Worm (Caenorhabditis elegans) whole organism, early embryonic: ENCODE data around the gene swsn-1.

ENCODE experiments used
- B0310.2 ChIP-seq: sonication (generic microtip); optimal IDR thresholded peaks from 2 replicates; lab custom pipeline; 2016; ENCODE audit warnings: mild to moderate bottlenecking, missing genetic modification characterization, missing compliant biosample characterization
- F13C5.2 ChIP-seq: sonication (generic microtip); optimal IDR thresholded peaks from 2 replicates; lab custom pipeline; 2017; ENCODE audit warnings: mild to moderate bottlenecking, missing genetic modification characterization, inconsistent platforms, missing compliant biosample characterization
- aly-1 ChIP-seq: sonication (generic microtip); optimal IDR thresholded peaks from 2 replicates; lab custom pipeline; 2016; ENCODE audit warnings: missing genetic modification characterization, missing compliant biosample characterization
- ama-1 ChIP-seq: fragments of 150-350 bp; optimal IDR thresholded peaks from 2 replicates; lab custom pipeline; 2014
- ceh-13 ChIP-seq: fragments of 200-800 bp; sonication (Bioruptor generic); optimal IDR thresholded peaks from 2 replicates; lab custom pipeline; 2018; ENCODE audit warnings: mild to moderate bottlenecking, missing genetic modification characterization, missing compliant biosample characterization
- ceh-36 ChIP-seq: sonication (generic microtip); optimal IDR thresholded peaks from 2 replicates; lab custom pipeline; 2016; ENCODE audit warnings: missing genetic modification characterization, inconsistent platforms, missing compliant biosample characterization
- ets-7 ChIP-seq: sonication (generic microtip); optimal IDR thresholded peaks from 2 replicates; lab custom pipeline; 2016; ENCODE audit warnings: missing genotype, missing genetic modification characterization, missing compliant biosample characterization
- flt-1 ChIP-seq: fragments of 200-800 bp; sonication (Bioruptor generic); IDR thresholded peaks from 2 replicates; pipeline ENCODE4 v1.3.6; 2022; ENCODE audit warnings: missing genetic modification characterization, missing compliant biosample characterization
- hmbx-1 ChIP-seq: sonication (generic microtip); optimal IDR thresholded peaks from 2 replicates; lab custom pipeline; 2016; ENCODE audit warnings: mild to moderate bottlenecking, missing genetic modification characterization, missing compliant biosample characterization
- hmg-4 ChIP-seq: fragments of 200-800 bp; sonication (Bioruptor generic); optimal IDR thresholded peaks from 2 replicates; lab custom pipeline; 2018; ENCODE audit warnings: mild to moderate bottlenecking, missing genetic modification characterization, missing compliant biosample characterization
- hnd-1 ChIP-seq: sonication (generic microtip); optimal IDR thresholded peaks from 2 replicates; lab custom pipeline; 2016; ENCODE audit warnings: missing genetic modification characterization, missing compliant biosample characterization
- pes-1 ChIP-seq: fragments of 200-800 bp; sonication (Bioruptor generic); IDR thresholded peaks from 2 replicates; pipeline ENCODE4 v1.3.6; 2022; ENCODE audit warnings: missing genetic modification reagents, missing genetic modification characterization, missing compliant biosample characterization
- scrt-1 ChIP-seq: fragments of 200-800 bp; sonication (Bioruptor generic); IDR thresholded peaks from 2 replicates; pipeline ENCODE4 v1.3.6; 2022; ENCODE audit warnings: missing genetic modification characterization, missing compliant biosample characterization
- sea-1 ChIP-seq: fragments of 200-800 bp; sonication (Bioruptor generic); conservative IDR thresholded peaks from 2 replicates; pipeline ENCODE4 v1.3.6; 2022; ENCODE audit warnings: missing genetic modification characterization, missing compliant biosample characterization
- tbx-11 ChIP-seq: fragments of 200-800 bp; sonication (Bioruptor generic); IDR thresholded peaks from 2 replicates; pipeline ENCODE4 v1.3.6; 2022; ENCODE audit warnings: missing genetic modification characterization, missing compliant biosample characterization
- tbx-37 ChIP-seq: fragments of 200-800 bp; sonication (Bioruptor generic); conservative IDR thresholded peaks from 2 replicates; pipeline ENCODE4 v1.3.6; 2022; ENCODE audit warnings: missing genetic modification reagents, missing genetic modification characterization, missing compliant biosample characterization
- tra-4 ChIP-seq: sonication (generic microtip); optimal IDR thresholded peaks from 2 replicates; lab custom pipeline; 2017; ENCODE audit warnings: missing genetic modification characterization, missing compliant biosample characterization

Gene swsn-1

ce11 chrV:20266992-20267391 is 17.7 kb upstream of the swsn-1 start, which contains the start of gene mdt-17:
mdt-17 (minus strand) TSS chrV:20267247.
- TF ChIP-seq pes-1 (GFP tag; lab: Robert Waterston, UW) (0 out of 2 replicates have a peak, but pooled peaks have one; percentile 34), ama-1 (lab: Kevin White, UChicago) (no peak), tbx-11 (no peak), aly-1 (tag; lab: Kevin White, UChicago) (no peak), scrt-1 (GFP tag; lab: Robert Waterston, UW) (no peak)

- TF ChIP-seq ceh-36 (tag; lab: Kevin White, UChicago) (no peak), hmg-4 (no peak), tbx-37 (GFP tag; lab: Robert Waterston, UW) (no peak), pes-1 (GFP tag; lab: Robert Waterston, UW) (0 out of 2 replicates have a peak, but pooled peaks have one; percentile 30), ama-1 (lab: Kevin White, UChicago) (no peak), tra-4 (tag; lab: Kevin White, UChicago) (no peak)
These were observed 7.9 kb downstream of the swsn-1 start for ce11 chrV:20241243-20241862.

ce11 chrV:20237429-20237828 is 11.9 kb downstream of the swsn-1 start, which contains the start of gene sld-5:
sld-5 (minus strand) TSS chrV:20237745.
- TF ChIP-seq hmbx-1 (tag; lab: Kevin White, UChicago) (no peak), hmg-4 (no peak), tbx-37 (GFP tag; lab: Robert Waterston, UW) (no peak), ceh-13 (GFP tag; lab: Kevin White, UChicago) (no peak), scrt-1 (GFP tag; lab: Robert Waterston, UW) (no peak), sea-1 (GFP tag; lab: Robert Waterston, UW) (no peak), aly-1 (tag; lab: Kevin White, UChicago) (no peak), tbx-11 (no peak), tra-4 (tag; lab: Kevin White, UChicago) (no peak), B0310.2 (tag; lab: Kevin White, UChicago) (no peak), pes-1 (GFP tag; lab: Robert Waterston, UW) (no peak), flt-1 (GFP tag; lab: Robert Waterston, UW) (no peak)

- TF ChIP-seq hmbx-1 (tag; lab: Kevin White, UChicago) (no peak), aly-1 (tag; lab: Kevin White, UChicago) (no peak), B0310.2 (tag; lab: Kevin White, UChicago) (no peak), tbx-37 (GFP tag; lab: Robert Waterston, UW) (no peak), pes-1 (GFP tag; lab: Robert Waterston, UW) (no peak), F13C5.2 (no peak), ama-1 (lab: Kevin White, UChicago) (no peak), hmg-4 (no peak), ceh-36 (tag; lab: Kevin White, UChicago) (no peak), tbx-11 (no peak), tra-4 (tag; lab: Kevin White, UChicago) (no peak), sea-1 (GFP tag; lab: Robert Waterston, UW) (no peak), ets-7 (tag; lab: Kevin White, UChicago) (no peak), ceh-13 (GFP tag; lab: Kevin White, UChicago) (no peak), scrt-1 (GFP tag; lab: Robert Waterston, UW) (no peak), hnd-1 (tag; lab: Kevin White, UChicago) (no peak), flt-1 (GFP tag; lab: Robert Waterston, UW) (no peak)
These were observed 14.1 kb downstream of the swsn-1 start for ce11 chrV:20235231-20235630.

ce11 chrV:20234439-20234838 is 14.8 kb downstream of the swsn-1 start:
- TF ChIP-seq ets-7 (tag; lab: Kevin White, UChicago) (no peak), ceh-13 (GFP tag; lab: Kevin White, UChicago) (no peak), ceh-36 (tag; lab: Kevin White, UChicago) (peak; percentile 18), pes-1 (GFP tag; lab: Robert Waterston, UW) (peak; percentile 7; the same call in 1 of the 2 replicates), scrt-1 (GFP tag; lab: Robert Waterston, UW) (0 out of 2 replicates have a peak, but pooled peaks have one; percentile 20), flt-1 (GFP tag; lab: Robert Waterston, UW) (0 out of 2 replicates have a peak, but pooled peaks have one; percentile 27), ama-1 (lab: Kevin White, UChicago) (peak; percentile 29), tbx-11 (no peak), aly-1 (tag; lab: Kevin White, UChicago) (no peak), hmg-4 (no peak), tra-4 (tag; lab: Kevin White, UChicago) (no peak), B0310.2 (tag; lab: Kevin White, UChicago) (peak; percentile 16), hmbx-1 (tag; lab: Kevin White, UChicago) (no peak)

ce11 chrV:20233743-20234142 is 15.5 kb downstream of the swsn-1 start, which contains the start of gene Y113G7B.15:
Y113G7B.15 (minus strand) TSS chrV:20233843.
- TF ChIP-seq F13C5.2 (no peak), pes-1 (GFP tag; lab: Robert Waterston, UW) (no peak), tbx-37 (GFP tag; lab: Robert Waterston, UW) (no peak), ceh-36 (tag; lab: Kevin White, UChicago) (no peak), tra-4 (tag; lab: Kevin White, UChicago) (no peak), scrt-1 (GFP tag; lab: Robert Waterston, UW) (no peak), ets-7 (tag; lab: Kevin White, UChicago) (no peak), ceh-13 (GFP tag; lab: Kevin White, UChicago) (no peak), ama-1 (lab: Kevin White, UChicago) (no peak), hmg-4 (no peak), hmbx-1 (tag; lab: Kevin White, UChicago) (no peak), aly-1 (tag; lab: Kevin White, UChicago) (no peak), sea-1 (GFP tag; lab: Robert Waterston, UW) (no peak)

ce11 chrV:20225312-20225711 is 24.0 kb downstream of the swsn-1 start:
- no peak for TF ChIP-seq scrt-1 (GFP tag; lab: Robert Waterston, UW)
- TF ChIP-seq ceh-36 (tag; lab: Kevin White, UChicago), result no peak
- TF ChIP-seq hmbx-1 (tag; lab: Kevin White, UChicago), result no peak
- TF ChIP-seq tbx-11, result no peak
- TF ChIP-seq hnd-1 (tag; lab: Kevin White, UChicago), result no peak
- no peak for TF ChIP-seq pes-1 (GFP tag; lab: Robert Waterston, UW)
- TF ChIP-seq hmg-4, result no peak
- no peak for TF ChIP-seq tbx-37 (GFP tag; lab: Robert Waterston, UW)
- no peak for TF ChIP-seq sea-1 (GFP tag; lab: Robert Waterston, UW)
- no peak for TF ChIP-seq aly-1 (tag; lab: Kevin White, UChicago)
- no peak for TF ChIP-seq ama-1 (lab: Kevin White, UChicago)
- no peak for TF ChIP-seq tra-4 (tag; lab: Kevin White, UChicago)
- TF ChIP-seq B0310.2 (tag; lab: Kevin White, UChicago), result no peak
- TF ChIP-seq flt-1 (GFP tag; lab: Robert Waterston, UW), result no peak
- no peak for TF ChIP-seq ceh-13 (GFP tag; lab: Kevin White, UChicago)
- TF ChIP-seq ets-7 (tag; lab: Kevin White, UChicago), result no peak
- no peak for TF ChIP-seq F13C5.2
